Fruit fly (Drosophila melanogaster): ENCODE data around the gene CG17361.
A peak's percentile ranks its signal among the peaks of the same experiment; 100 is the strongest.

The CG17361 gene

dm6 chr3L:13993742-13994719 lies 3.0 kb upstream of the CG17361 start, which contains the start of gene CtsK1 (continued):
- TF ChIP-seq pan (optimal IDR thresholded peaks at IDR 0.05) (no peak), pan (GFP tag; optimal IDR thresholded peaks at IDR 0.05 in 1 of 2, IDR thresholded peaks at IDR 0.05 in 1 of 2) (peak in 1 of 2 experiments; percentile 74), cwo (GFP tag; optimal IDR thresholded peaks at IDR 0.05) (no peak), CG3065 (GFP tag; optimal IDR thresholded peaks at IDR 0.05) (no peak), schlank (tag; optimal IDR thresholded peaks at IDR 0.05) (no peak), onecut (GFP tag; IDR thresholded peaks at IDR 0.05) (no peak), pros (GFP tag; optimal IDR thresholded peaks at IDR 0.05) (no peak), Hsf (GFP tag; optimal IDR thresholded peaks at IDR 0.05) (peak; percentile 14), ham (GFP tag; IDR thresholded peaks at IDR 0.05) (no peak), Awh (GFP tag; IDR thresholded peaks at IDR 0.05) (no peak), B-H2 (GFP tag; optimal IDR thresholded peaks at IDR 0.05) (no peak), pzg (GFP tag; optimal IDR thresholded peaks at IDR 0.05) (peak; percentile 40), ssp (GFP tag; IDR thresholded peaks at IDR 0.05) (no peak), btn (GFP tag; optimal IDR thresholded peaks at IDR 0.05) (no peak), aop (GFP tag; IDR thresholded peaks at IDR 0.05) (no peak), CG15011 (GFP tag; optimal IDR thresholded peaks at IDR 0.05) (no peak), Bteb2 (GFP tag; optimal IDR thresholded peaks at IDR 0.05) (no peak), CG6791 (GFP tag; IDR thresholded peaks at IDR 0.05; ENCODE audit: partially characterized antibody) (peak; percentile 53; the same call in 1 of the 3 replicates), CG31388 (GFP tag; optimal IDR thresholded peaks at IDR 0.05) (no peak), dan (GFP tag; IDR thresholded peaks at IDR 0.05) (no peak), Dp (GFP tag; optimal IDR thresholded peaks at IDR 0.05) (peak; percentile 64), chif (GFP tag; optimal IDR thresholded peaks at IDR 0.05) (no peak), CG10543 (GFP tag; optimal IDR thresholded peaks at IDR 0.05) (no peak), corto (GFP tag; optimal IDR thresholded peaks at IDR 0.05) (no peak), CG11696 (GFP tag; IDR thresholded peaks at IDR 0.05) (peak; percentile 84), usp (GFP tag; optimal IDR thresholded peaks at IDR 0.05) (no peak), CG10321 (GFP tag; IDR thresholded peaks at IDR 0.05) (no peak), H15 (GFP tag; IDR thresholded peaks at IDR 0.05) (0 out of 3 replicates have a peak, but pooled peaks have one; percentile 18), fd64A (GFP tag; optimal IDR thresholded peaks at IDR 0.05) (no peak), CG18011 (GFP tag; optimal IDR thresholded peaks at IDR 0.05) (no peak), E2f1 (GFP tag; IDR thresholded peaks at IDR 0.05) (no peak), PHDP (tag; optimal IDR thresholded peaks at IDR 0.05) (peak; percentile 32), Elba2 (GFP tag; optimal IDR thresholded peaks at IDR 0.05) (no peak), Max (GFP tag; optimal IDR thresholded peaks at IDR 0.05) (no peak), Ssrp (tag; optimal IDR thresholded peaks at IDR 0.05) (no peak), Mes4 (GFP tag; optimal IDR thresholded peaks at IDR 0.05) (no peak), CG6254 (GFP tag; optimal IDR thresholded peaks at IDR 0.05) (peak; percentile 99), CG14710 (tag; optimal IDR thresholded peaks at IDR 0.05) (peak; percentile 44), CG17359 (tag; optimal IDR thresholded peaks at IDR 0.05) (peak; percentile 66), CG4730 (GFP tag; IDR thresholded peaks at IDR 0.05) (no peak), so (GFP tag; IDR thresholded peaks at IDR 0.05) (no peak), fd96Cb (tag; optimal IDR thresholded peaks at IDR 0.05) (no peak), CG8388 (GFP tag; optimal IDR thresholded peaks at IDR 0.05) (no peak), gro (GFP tag; optimal IDR thresholded peaks at IDR 0.05) (no peak), HLH3B (GFP tag; IDR thresholded peaks at IDR 0.05) (0 out of 2 replicates have a peak, but pooled peaks have one; percentile 34), CG18262 (tag; optimal IDR thresholded peaks at IDR 0.05) (peak; percentile 50), gt (GFP tag; IDR thresholded peaks at IDR 0.05) (no peak), CG33557 (GFP tag; optimal IDR thresholded peaks at IDR 0.05) (no peak), NC2α (GFP tag; optimal IDR thresholded peaks at IDR 0.05) (no peak)
